Worm (Caenorhabditis elegans): ENCODE data around the gene pid-5.

The pid-5 gene

ce11 chrV:4152200-4152599, 23.5 kb upstream of the pid-5 start, which contains the start of gene Y45G5AM.6 (continued):
- TF ChIP-seq hlh-6 (tag; optimal IDR thresholded peaks at IDR 0.05) = no peak
- no peak for TF ChIP-seq elt-4 (tag; optimal IDR thresholded peaks at IDR 0.05)

- TF ChIP-seq sox-2 (GFP tag; IDR thresholded peaks at IDR 0.05) = no peak
- no peak for TF ChIP-seq ceh-2 (tag; optimal IDR thresholded peaks at IDR 0.05)
- no peak for TF ChIP-seq eyg-1 (tag; optimal IDR thresholded peaks at IDR 0.05)
- no peak for TF ChIP-seq fax-1 (tag; optimal IDR thresholded peaks at IDR 0.05)
- TF ChIP-seq mec-3 (tag; optimal IDR thresholded peaks at IDR 0.05; ENCODE audit: borderline replicate concordance) = no peak
- no peak for TF ChIP-seq tbx-7 (tag; optimal IDR thresholded peaks at IDR 0.05)
- TF ChIP-seq zip-5 (tag; optimal IDR thresholded peaks at IDR 0.05) = no peak
- TF ChIP-seq elt-2 (tag; optimal IDR thresholded peaks at IDR 0.05) = peak; percentile 96
- TF ChIP-seq ttx-3 (tag; optimal IDR thresholded peaks at IDR 0.05) = no peak
- no peak for TF ChIP-seq ceh-48 (tag; optimal IDR thresholded peaks at IDR 0.05)
- TF ChIP-seq unc-55 (GFP tag; optimal IDR thresholded peaks at IDR 0.05) = peak; percentile 69
- no peak for TF ChIP-seq ceh-45 (GFP tag; IDR thresholded peaks at IDR 0.05)
- no peak for TF ChIP-seq unc-86 (tag; optimal IDR thresholded peaks at IDR 0.05)
- peak; percentile 47 for TF ChIP-seq rnt-1 (tag; optimal IDR thresholded peaks at IDR 0.05)
- no peak for TF ChIP-seq odd-2 (tag; optimal IDR thresholded peaks at IDR 0.05)
- TF ChIP-seq ceh-30 (tag; optimal IDR thresholded peaks at IDR 0.05) = no peak
- TF ChIP-seq ceh-18 (tag; optimal IDR thresholded peaks at IDR 0.05) = peak; percentile 50
- TF ChIP-seq nfya-1 (tag; optimal IDR thresholded peaks at IDR 0.05) = no peak
- no peak for TF ChIP-seq Y22D7AL.16 (tag; optimal IDR thresholded peaks at IDR 0.05)
- no peak for TF ChIP-seq che-1 (tag; optimal IDR thresholded peaks at IDR 0.05)
- no peak for TF ChIP-seq hlh-13 (GFP tag; optimal IDR thresholded peaks at IDR 0.05)
- TF ChIP-seq F13H6.1 (tag; optimal IDR thresholded peaks at IDR 0.05) = no peak
- no peak for TF ChIP-seq gmeb-2 (tag; optimal IDR thresholded peaks at IDR 0.05)
- no peak for TF ChIP-seq ceh-9 (tag; optimal IDR thresholded peaks at IDR 0.05)
- no peak for TF ChIP-seq ceh-34 (tag; optimal IDR thresholded peaks at IDR 0.05)
Measured at ce11 chrV:4157291-4157690, 18.4 kb upstream of the pid-5 start.

ce11 chrV:4160086-4160485, 15.6 kb upstream of the pid-5 start, which contains the start of gene Y45G5AM.5:
Gene Y45G5AM.5, plus strand, starts transcription at chrV:4160386.
- TF ChIP-seq F13H6.1 (tag; optimal IDR thresholded peaks at IDR 0.05) = no peak
- TF ChIP-seq pha-2 (tag; optimal IDR thresholded peaks at IDR 0.05) = no peak
- TF ChIP-seq elt-2 (tag; optimal IDR thresholded peaks at IDR 0.05) = no peak
- TF ChIP-seq nfya-1 (tag; optimal IDR thresholded peaks at IDR 0.05) = no peak
- TF ChIP-seq pqm-1 (tag; optimal IDR thresholded peaks at IDR 0.05) = no peak
- no peak for TF ChIP-seq sdc-2 (tag; optimal IDR thresholded peaks at IDR 0.05)

- TF ChIP-seq fkh-10 (GFP tag; optimal IDR thresholded peaks at IDR 0.05) (no peak), ceh-14 (tag; optimal IDR thresholded peaks at IDR 0.05) (no peak), ztf-16 (tag; optimal IDR thresholded peaks at IDR 0.05) (no peak), hlh-8 (tag; optimal IDR thresholded peaks at IDR 0.05) (no peak), ceh-18 (tag; optimal IDR thresholded peaks at IDR 0.05) (no peak)
Measured at ce11 chrV:4162922-4163321, 12.8 kb upstream of the pid-5 start, which contains the start of gene Y45G5AM.4. Gene Y45G5AM.4, plus strand, starts transcription at chrV:4163222.

ce11 chrV:4164504-4164959, 11.2 kb upstream of the pid-5 start, which contains the start of gene Y45G5AM.3:
Gene Y45G5AM.3, plus strand, starts transcription at chrV:4164554.
- TF ChIP-seq pha-4 (tag; optimal IDR thresholded peaks at IDR 0.05) = no peak
- TF ChIP-seq unc-42 (tag; optimal IDR thresholded peaks at IDR 0.05) = no peak
- TF ChIP-seq tbx-2 (tag; optimal IDR thresholded peaks at IDR 0.05) = no peak
- no peak for TF ChIP-seq hlh-8 (tag; optimal IDR thresholded peaks at IDR 0.05)
- TF ChIP-seq ahr-1 (tag; optimal IDR thresholded peaks at IDR 0.05) = no peak
- no peak for TF ChIP-seq ama-1 (optimal IDR thresholded peaks at IDR 0.05)
- no peak for TF ChIP-seq pat-9 (tag; optimal IDR thresholded peaks at IDR 0.05)
- TF ChIP-seq elt-2 (tag; optimal IDR thresholded peaks at IDR 0.05) = no peak
- no peak for TF ChIP-seq rnt-1 (tag; optimal IDR thresholded peaks at IDR 0.05)
- TF ChIP-seq ceh-30 (tag; optimal IDR thresholded peaks at IDR 0.05) = no peak
- TF ChIP-seq ceh-2 (tag; optimal IDR thresholded peaks at IDR 0.05) = no peak

All from whole organism, late embryonic.